Fruit fly (Drosophila melanogaster): ENCODE measurements around the gene CG43965.

CG43965 gene

DNA sequence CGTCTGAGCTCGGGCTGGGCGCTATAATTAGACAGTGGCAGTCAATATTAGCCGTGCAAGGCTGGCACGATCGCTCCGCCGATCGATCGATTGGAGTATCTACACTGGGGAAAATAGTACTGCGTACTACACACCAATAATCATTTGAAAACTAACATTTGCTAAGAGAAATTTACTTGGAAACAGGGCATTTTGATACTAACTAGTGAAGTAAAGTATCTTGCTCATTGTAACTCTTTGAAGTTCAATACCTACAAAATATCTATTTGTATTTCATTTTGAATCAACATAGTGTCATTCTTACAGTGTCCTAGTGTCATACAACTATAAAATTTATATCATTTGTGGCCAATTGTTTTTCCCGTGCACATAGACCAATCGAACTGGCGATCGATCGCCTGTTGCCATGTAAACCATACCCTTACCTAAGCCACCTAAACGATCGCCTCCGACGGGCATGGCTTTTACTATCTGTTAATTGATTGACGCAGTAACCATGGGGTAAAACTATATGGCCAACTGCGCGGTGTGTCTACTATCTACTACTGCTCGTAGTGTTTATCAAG, 24.8 kb downstream of the CG43965 start (continued):
- TF ChIP-seq Dip2 (GFP tag; IDR thresholded peaks at IDR 0.05): peak; percentile 24; the same call in 1 of the 2 replicates
- TF ChIP-seq Hr51 (GFP tag; optimal IDR thresholded peaks at IDR 0.05): peak; percentile 73 to 89
- TF ChIP-seq pum (GFP tag; optimal IDR thresholded peaks at IDR 0.05): peak; percentile 77
- peak; percentile 82 for TF ChIP-seq Hr3 (GFP tag; optimal IDR thresholded peaks at IDR 0.05)
- no peak for TF ChIP-seq aop (GFP tag; IDR thresholded peaks at IDR 0.05)
- TF ChIP-seq dm (GFP tag; optimal IDR thresholded peaks at IDR 0.05): peak; percentile 44
- no peak for TF ChIP-seq CG3065 (GFP tag; optimal IDR thresholded peaks at IDR 0.05)
- TF ChIP-seq CG7839 (tag; optimal IDR thresholded peaks at IDR 0.05): peak; percentile 90
- TF ChIP-seq CG1603 (tag; optimal IDR thresholded peaks at IDR 0.05): peak; percentile 83
- peak; percentile 84 for TF ChIP-seq Rfx (GFP tag; IDR thresholded peaks at IDR 0.05)
- TF ChIP-seq CG14860 (GFP tag; IDR thresholded peaks at IDR 0.05; ENCODE audit: partially characterized antibody): no peak
- TF ChIP-seq CG1832 (GFP tag; optimal IDR thresholded peaks at IDR 0.05): no peak
- TF ChIP-seq pan (optimal IDR thresholded peaks at IDR 0.05): no peak
- peak in 1 of 2 experiments; percentile 75 for TF ChIP-seq pan (GFP tag; optimal IDR thresholded peaks at IDR 0.05 in 1 of 2, IDR thresholded peaks at IDR 0.05 in 1 of 2)
- TF ChIP-seq ems (GFP tag; optimal IDR thresholded peaks at IDR 0.05): peak; percentile 76
- peak; percentile 82 for TF ChIP-seq CG3281 (GFP tag; optimal IDR thresholded peaks at IDR 0.05)
- peak; percentile 66 for TF ChIP-seq emc (GFP tag; optimal IDR thresholded peaks at IDR 0.05)
- TF ChIP-seq p53 (GFP tag; optimal IDR thresholded peaks at IDR 0.05): peak; percentile 61
- peak; percentile 82 for TF ChIP-seq Xrp1 (GFP tag; IDR thresholded peaks at IDR 0.05)
- peak; percentile 84 for TF ChIP-seq CG13624 (GFP tag; optimal IDR thresholded peaks at IDR 0.05)
- TF ChIP-seq pnt (GFP tag; optimal IDR thresholded peaks at IDR 0.05): peak; percentile 50
- peak; percentile 68 for TF ChIP-seq CG15011 (GFP tag; optimal IDR thresholded peaks at IDR 0.05)
- TF ChIP-seq nmo (GFP tag; optimal IDR thresholded peaks at IDR 0.05): peak; percentile 89
- TF ChIP-seq Six4 (GFP tag; optimal IDR thresholded peaks at IDR 0.05): peak; percentile 76
- TF ChIP-seq CG7271 (tag; optimal IDR thresholded peaks at IDR 0.05): no peak
- TF ChIP-seq ERR (GFP tag; optimal IDR thresholded peaks at IDR 0.05): peak; percentile 61
- TF ChIP-seq sug (tag; optimal IDR thresholded peaks at IDR 0.05): peak; percentile 97
- peak; percentile 80 for TF ChIP-seq CG13775 (GFP tag; optimal IDR thresholded peaks at IDR 0.05)
- TF ChIP-seq Nf-YC (tag; optimal IDR thresholded peaks at IDR 0.05): peak; percentile 58
- TF ChIP-seq chm (GFP tag; IDR thresholded peaks at IDR 0.05): no peak; the same call in 1 of the 2 replicates
- peak; percentile 62; the same call in 1 of the 2 replicates for TF ChIP-seq CG11247 (GFP tag; IDR thresholded peaks at IDR 0.05)
- peak; percentile 53 for TF ChIP-seq H2.0 (GFP tag; IDR thresholded peaks at IDR 0.05)
- TF ChIP-seq CG1647 (GFP tag; optimal IDR thresholded peaks at IDR 0.05): peak; percentile 40
- peak; percentile 91 for TF ChIP-seq cwo (GFP tag; optimal IDR thresholded peaks at IDR 0.05)
- TF ChIP-seq CG31365 (tag; optimal IDR thresholded peaks at IDR 0.05): peak; percentile 38
- no peak for TF ChIP-seq bbx (GFP tag; IDR thresholded peaks at IDR 0.05; ENCODE audit: partially characterized antibody)
- peak; percentile 9 for TF ChIP-seq CG3995 (GFP tag; optimal IDR thresholded peaks at IDR 0.05)
- peak; percentile 37 for TF ChIP-seq twi (tag; optimal IDR thresholded peaks at IDR 0.05)
- TF ChIP-seq lab (GFP tag; optimal IDR thresholded peaks at IDR 0.05): peak; percentile 84
- TF ChIP-seq pros (GFP tag; optimal IDR thresholded peaks at IDR 0.05): no peak
- TF ChIP-seq D (optimal IDR thresholded peaks at IDR 0.05): no peak
- peak; percentile 43 for TF ChIP-seq D (GFP tag; optimal IDR thresholded peaks at IDR 0.05)
- TF ChIP-seq Ets65A (GFP tag): peak; percentile 96
- peak; percentile 36 for TF ChIP-seq nerfin-1 (tag; optimal IDR thresholded peaks at IDR 0.05)
- peak; percentile 16 for TF ChIP-seq repo (GFP tag; optimal IDR thresholded peaks at IDR 0.05)
- peak; percentile 10 for TF ChIP-seq schlank (tag; optimal IDR thresholded peaks at IDR 0.05)
- TF ChIP-seq ac (GFP tag; optimal IDR thresholded peaks at IDR 0.05): no peak
- peak; percentile 77 for TF ChIP-seq exex (tag; optimal IDR thresholded peaks at IDR 0.05)
- peak; percentile 36 for TF ChIP-seq ab (GFP tag; optimal IDR thresholded peaks at IDR 0.05)
- peak; percentile 31 for TF ChIP-seq CG1529 (GFP tag; optimal IDR thresholded peaks at IDR 0.05)
